Fruit fly (Drosophila melanogaster) whole organism, embryonic: ENCODE measurements around the gene Cog2.

Source experiments
- Antp ChIP-seq: fragments of 200-800 bp; sonication (Bioruptor generic); optimal IDR thresholded peaks from 3 replicates; lab custom pipeline; 2016; ENCODE audit warnings: missing biosample characterization, missing genetic modification characterization
- CG10979 ChIP-seq: fragments of 200-800 bp; sonication (Bioruptor generic); optimal IDR thresholded peaks from 2 replicates; lab custom pipeline; 2018; ENCODE audit warnings: missing biosample characterization, mild to moderate bottlenecking, missing genetic modification characterization, moderate library complexity
- CG11398 ChIP-seq: fragments of 200-800 bp; sonication (Bioruptor generic); optimal IDR thresholded peaks from 2 replicates; lab custom pipeline; 2016; ENCODE audit warnings: missing biosample characterization, missing genetic modification characterization
- CG11560 ChIP-seq: fragments of 200-800 bp; sonication (Bioruptor generic); IDR thresholded peaks from 3 replicates; pipeline ENCODE4 v1.3.6; 2022; ENCODE audit warnings: missing biosample characterization, missing genetic modification characterization
- CG13123 ChIP-seq: fragments of 200-800 bp; sonication (Bioruptor generic); optimal IDR thresholded peaks from 2 replicates; lab custom pipeline; 2016; ENCODE audit warnings: missing biosample characterization, missing genetic modification characterization
- CG13287 ChIP-seq: fragments of 200-800 bp; sonication (Bioruptor generic); IDR thresholded peaks from 2 replicates; pipeline ENCODE4 v1.3.6; 2022; ENCODE audit warnings: missing biosample characterization, missing genetic modification characterization; ENCODE audit not compliant: partially characterized antibody
- CG13894 ChIP-seq: fragments of 200-800 bp; sonication (Bioruptor generic); optimal IDR thresholded peaks from 3 replicates; lab custom pipeline; 2018; ENCODE audit warnings: missing biosample characterization, mild to moderate bottlenecking, missing genetic modification characterization, moderate library complexity
- CG14860 ChIP-seq: fragments of 200-800 bp; sonication (Bioruptor generic); IDR thresholded peaks from 3 replicates; pipeline ENCODE4 v1.3.6; 2022; ENCODE audit warnings: missing biosample characterization, missing genetic modification characterization; ENCODE audit not compliant: partially characterized antibody
- CG16815 ChIP-seq: fragments of 200-800 bp; sonication (Bioruptor generic); optimal IDR thresholded peaks from 3 replicates; lab custom pipeline; 2017; ENCODE audit warnings: missing biosample characterization, mild to moderate bottlenecking, missing genetic modification characterization
- CG16863 ChIP-seq: fragments of 200-800 bp; sonication (Bioruptor generic); optimal IDR thresholded peaks from 3 replicates; lab custom pipeline; 2016; ENCODE audit warnings: missing biosample characterization, missing genetic modification characterization
- CG17361 ChIP-seq: fragments of 200-800 bp; sonication (Bioruptor generic); IDR thresholded peaks from 3 replicates; pipeline ENCODE4 v1.3.6; 2022; ENCODE audit warnings: missing biosample characterization, missing genetic modification characterization
- CG18476 ChIP-seq: fragments of 200-800 bp; sonication (Bioruptor generic); optimal IDR thresholded peaks from 2 replicates; lab custom pipeline; 2016; ENCODE audit warnings: missing biosample characterization, mild to moderate bottlenecking, missing genetic modification characterization
- CG2116 ChIP-seq: fragments of 200-800 bp; sonication (Bioruptor generic); optimal IDR thresholded peaks from 3 replicates; lab custom pipeline; 2018; ENCODE audit warnings: missing biosample characterization, mild to moderate bottlenecking, missing genetic modification characterization
- CG2120 ChIP-seq: fragments of 200-800 bp; sonication (Bioruptor generic); optimal IDR thresholded peaks from 3 replicates; lab custom pipeline; 2016; ENCODE audit warnings: missing biosample characterization, missing genetic modification characterization
- CG31388 ChIP-seq: fragments of 200-800 bp; sonication (Bioruptor generic); optimal IDR thresholded peaks from 2 replicates; lab custom pipeline; 2016; ENCODE audit warnings: missing biosample characterization, missing genetic modification characterization
- CG32767 ChIP-seq: fragments of 200-800 bp; sonication (Bioruptor generic); IDR thresholded peaks from 2 replicates; pipeline ENCODE4 v1.3.6; 2022; ENCODE audit warnings: missing biosample characterization, missing genetic modification characterization
- CG3407 ChIP-seq: fragments of 200-800 bp; sonication (Bioruptor generic); optimal IDR thresholded peaks from 2 replicates; lab custom pipeline; 2018; ENCODE audit warnings: missing biosample characterization, mild to moderate bottlenecking, missing genetic modification characterization
- CG5953 ChIP-seq: fragments of 200-800 bp; sonication (Bioruptor generic); IDR thresholded peaks from 2 replicates; pipeline ENCODE4 v1.3.6; 2022; ENCODE audit warnings: missing biosample characterization, missing genetic modification characterization
- CG7556 ChIP-seq: fragments of 200-800 bp; sonication (Bioruptor generic); optimal IDR thresholded peaks from 2 replicates; lab custom pipeline; 2017; ENCODE audit warnings: missing biosample characterization, mild to moderate bottlenecking, missing genetic modification characterization
- CG8290 ChIP-seq, 3 experiments: fragments of 200-800 bp; sonication (Bioruptor generic); optimal IDR thresholded peaks; 2 replicates each; lab custom pipeline; 2016 to 2019; ENCODE audit warnings: missing biosample characterization in 3 of 3, missing genetic modification characterization in 3 of 3, mild to moderate bottlenecking in 2 of 3, moderate library complexity in 1 of 3
- GATAe ChIP-seq: fragments of 200-800 bp; sonication (Bioruptor generic); conservative IDR thresholded peaks from 2 replicates; pipeline ENCODE4 v1.3.6; 2022; ENCODE audit warnings: missing biosample characterization, missing genetic modification characterization
- HHEX ChIP-seq: fragments of 200-800 bp; sonication (Bioruptor generic); optimal IDR thresholded peaks from 3 replicates; lab custom pipeline; 2017; ENCODE audit warnings: missing biosample characterization, mild to moderate bottlenecking, missing genetic modification characterization, missing genetic modification reagents
- MBD-R2 ChIP-seq: fragments of 200-800 bp; sonication (Bioruptor generic); IDR thresholded peaks from 2 replicates; pipeline ENCODE4 v1.3.6; 2022; ENCODE audit warnings: missing biosample characterization, missing genetic modification characterization
- NFAT ChIP-seq: fragments of 200-800 bp; sonication (Bioruptor generic); IDR thresholded peaks from 2 replicates; pipeline ENCODE4 v1.3.6; 2022; ENCODE audit warnings: missing biosample characterization, missing genetic modification characterization
- Nf-YB ChIP-seq: fragments of 200-800 bp; sonication (Bioruptor generic); optimal IDR thresholded peaks from 3 replicates; lab custom pipeline; 2019; ENCODE audit warnings: missing biosample characterization, mild to moderate bottlenecking, missing genetic modification characterization, moderate library complexity
- Ravus ChIP-seq: fragments of 200-800 bp; sonication (Bioruptor generic); IDR thresholded peaks from 2 replicates; pipeline ENCODE4 v1.3.6; 2022; ENCODE audit warnings: missing biosample characterization, missing genetic modification characterization
- Scr ChIP-seq: fragments of 200-800 bp; sonication (Bioruptor generic); IDR thresholded peaks from 2 replicates; pipeline ENCODE4 v1.3.6; 2022; ENCODE audit warnings: missing biosample characterization, missing genetic modification characterization; ENCODE audit not compliant: partially characterized antibody
- Sox100B ChIP-seq: fragments of 200-800 bp; sonication (Bioruptor generic); optimal IDR thresholded peaks from 3 replicates; lab custom pipeline; 2018; ENCODE audit warnings: missing biosample characterization, mild to moderate bottlenecking, missing genetic modification characterization
- Spps ChIP-seq: fragments of 200-800 bp; sonication (Bioruptor generic); optimal IDR thresholded peaks from 2 replicates; lab custom pipeline; 2018; ENCODE audit warnings: missing biosample characterization, mild to moderate bottlenecking, missing genetic modification characterization
- Usf ChIP-seq: fragments of 200-800 bp; sonication (Bioruptor generic); optimal IDR thresholded peaks from 2 replicates; lab custom pipeline; 2017; ENCODE audit warnings: missing genotype, missing biosample characterization, missing genetic modification characterization
- Xbp1 ChIP-seq: fragments of 200-800 bp; sonication (Bioruptor generic); optimal IDR thresholded peaks from 3 replicates; lab custom pipeline; 2016; ENCODE audit warnings: missing biosample characterization, mild to moderate bottlenecking, missing genetic modification characterization
- ase ChIP-seq: fragments of 200-800 bp; sonication (Bioruptor generic); IDR thresholded peaks from 3 replicates; pipeline ENCODE4 v1.3.6; 2022; ENCODE audit warnings: missing biosample characterization, missing genetic modification characterization
- ato ChIP-seq: fragments of 200-800 bp; sonication (Bioruptor generic); IDR thresholded peaks from 2 replicates; pipeline ENCODE4 v1.3.6; 2022; ENCODE audit warnings: missing biosample characterization, missing genetic modification characterization; ENCODE audit not compliant: partially characterized antibody
- az2 ChIP-seq: fragments of 200-800 bp; sonication (Bioruptor generic); optimal IDR thresholded peaks from 3 replicates; lab custom pipeline; 2016; ENCODE audit warnings: missing biosample characterization, missing genetic modification characterization
- bbx ChIP-seq: fragments of 200-800 bp; sonication (Bioruptor generic); IDR thresholded peaks from 2 replicates; pipeline ENCODE4 v1.3.6; 2022; ENCODE audit warnings: missing biosample characterization, missing genetic modification characterization; ENCODE audit not compliant: partially characterized antibody
- crp ChIP-seq, 2 experiments: fragments of 200-800 bp; sonication (Bioruptor generic); optimal IDR thresholded peaks; 2 replicates in 1 of 2; 3 replicates in 1 of 2; lab custom pipeline; 2017; ENCODE audit warnings: missing biosample characterization in 2 of 2, missing genetic modification characterization in 2 of 2, mild to moderate bottlenecking in 1 of 2, moderate library complexity in 1 of 2
- dan ChIP-seq: fragments of 200-800 bp; sonication (Bioruptor generic); IDR thresholded peaks from 2 replicates; pipeline ENCODE4 v1.3.6; 2022; ENCODE audit warnings: missing biosample characterization, missing genetic modification characterization
- hb ChIP-seq: fragments of 200-800 bp; sonication (Bioruptor generic); IDR thresholded peaks from 3 replicates; pipeline ENCODE4 v1.3.6; 2022; ENCODE audit warnings: missing biosample characterization, missing genetic modification characterization; ENCODE audit not compliant: partially characterized antibody
- knrl ChIP-seq: fragments of 200-800 bp; sonication (Bioruptor generic); IDR thresholded peaks from 3 replicates; pipeline ENCODE4 v1.3.6; 2022; ENCODE audit warnings: missing biosample characterization, missing genetic modification characterization; ENCODE audit not compliant: partially characterized antibody
- pb ChIP-seq: fragments of 200-800 bp; sonication (Bioruptor generic); optimal IDR thresholded peaks from 3 replicates; lab custom pipeline; 2016; ENCODE audit warnings: missing biosample characterization, missing genetic modification characterization
- pzg ChIP-seq: fragments of 200-800 bp; sonication (Bioruptor generic); optimal IDR thresholded peaks from 3 replicates; lab custom pipeline; 2018; ENCODE audit warnings: missing biosample characterization, mild to moderate bottlenecking, missing genetic modification characterization, moderate library complexity
- rib ChIP-seq: fragments of 200-800 bp; sonication (Bioruptor generic); IDR thresholded peaks from 2 replicates; pipeline ENCODE4 v1.3.6; 2022; ENCODE audit warnings: missing biosample characterization, missing genetic modification characterization
- sens ChIP-seq: fragments of 200-800 bp; sonication (Bioruptor generic); peaks from one replicate; lab custom pipeline; 2016; ENCODE audit warnings: missing biosample characterization, missing genetic modification characterization
- sim ChIP-seq: fragments of 200-800 bp; sonication (Bioruptor generic); IDR thresholded peaks from 2 replicates; pipeline ENCODE4 v1.3.6; 2022; ENCODE audit warnings: missing biosample characterization, missing genetic modification characterization
- sima ChIP-seq: fragments of 200-800 bp; sonication (Bioruptor generic); optimal IDR thresholded peaks from 2 replicates; lab custom pipeline; 2016; ENCODE audit warnings: missing biosample characterization, missing genetic modification characterization
- sob ChIP-seq: fragments of 200-800 bp; sonication (Bioruptor generic); IDR thresholded peaks from 2 replicates; pipeline ENCODE4 v1.3.6; 2022; ENCODE audit warnings: missing biosample characterization, missing genetic modification characterization
- zen2 ChIP-seq: fragments of 200-800 bp; sonication (Bioruptor generic); IDR thresholded peaks from 3 replicates; pipeline ENCODE4 v1.3.6; 2022; ENCODE audit warnings: missing biosample characterization, missing genetic modification characterization; ENCODE audit not compliant: partially characterized antibody
- zfh1 ChIP-seq: fragments of 200-800 bp; sonication (Bioruptor generic); IDR thresholded peaks from 3 replicates; pipeline ENCODE4 v1.3.6; 2022; ENCODE audit warnings: missing biosample characterization, missing genetic modification characterization

Cog2 gene

DNA sequence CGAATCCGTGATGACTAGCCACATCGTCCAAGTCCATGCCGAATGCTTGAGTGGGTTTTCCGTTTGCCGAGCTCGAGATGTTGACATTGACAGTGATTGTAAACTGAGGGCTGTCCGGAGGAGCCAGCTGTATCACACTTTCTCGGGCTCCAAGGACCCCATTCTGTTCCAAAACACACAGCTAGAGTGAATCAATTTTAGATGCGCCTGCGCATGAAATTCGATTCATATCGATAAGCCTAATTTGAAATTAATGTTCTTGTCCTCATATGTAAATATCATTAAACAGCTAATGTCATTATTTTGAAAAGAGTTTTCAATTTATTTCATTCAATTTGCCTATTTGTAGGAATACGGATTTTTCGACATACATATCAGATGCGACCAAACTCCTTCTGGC is 8.3 kb upstream of the Cog2 start, which contains the start of gene CG14868 (continued):
- no peak for TF ChIP-seq CG16863 (GFP tag; lab: Kevin White, UChicago)
- TF ChIP-seq MBD-R2: 0 out of 2 replicates have a peak, but pooled peaks have one; percentile 11

DNA sequence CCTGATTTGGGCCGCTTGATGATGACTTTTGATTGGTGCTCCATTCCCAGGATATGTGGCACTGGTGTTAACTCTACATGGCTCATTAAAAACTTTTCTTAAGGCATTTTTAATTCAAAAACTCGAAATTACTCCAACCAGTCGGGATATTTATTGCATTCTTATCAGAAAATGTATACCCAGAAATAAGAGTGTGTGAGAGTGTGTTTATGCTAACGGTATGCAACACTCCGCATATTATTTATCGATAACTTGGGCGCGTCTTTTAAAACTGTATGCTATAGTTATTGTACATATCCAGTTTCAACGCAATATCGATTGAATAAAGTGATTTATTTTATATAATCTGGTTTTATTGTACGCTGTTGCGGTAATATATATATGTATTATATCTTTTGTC is 6.0 kb upstream of the Cog2 start, which contains the start of gene CG34404:
Gene CG34404 (minus strand): TSS at position 189 of the 400 bp plus-strand sequence.
- no peak for TF ChIP-seq CG13123 (GFP tag; lab: Kevin White, UChicago)
- no peak for TF ChIP-seq HHEX
- TF ChIP-seq Xbp1 (GFP tag; lab: Kevin White, UChicago): no peak
- no peak for TF ChIP-seq GATAe
- TF ChIP-seq CG5953: no peak
- no peak for TF ChIP-seq ase (GFP tag; lab: Robert Waterston, UW)
- no peak for TF ChIP-seq Antp (GFP tag; lab: Kevin White, UChicago)
- TF ChIP-seq crp (GFP tag; optimal IDR thresholded peaks at IDR 0.05; lab: Kevin White, UChicago): peak in 1 of 2 experiments; percentile 36
- no peak for TF ChIP-seq CG11398 (GFP tag; lab: Kevin White, UChicago)
- TF ChIP-seq ato (GFP tag; lab: Robert Waterston, UW): peak; percentile 17; the same call in 1 of the 2 replicates
- no peak for TF ChIP-seq pb (GFP tag; lab: Kevin White, UChicago)
- no peak for TF ChIP-seq knrl (GFP tag; lab: Robert Waterston, UW)
- no peak for TF ChIP-seq hb (GFP tag; lab: Robert Waterston, UW)
- peak; percentile 41 for TF ChIP-seq CG2116
- TF ChIP-seq CG16815: no peak
- peak; percentile 54; the same call in 1 of the 2 replicates for TF ChIP-seq Scr
- TF ChIP-seq dan (GFP tag; lab: Robert Waterston, UW): no peak
- peak; percentile 39 for TF ChIP-seq bbx (GFP tag; lab: Robert Waterston, UW)
- no peak for TF ChIP-seq CG13894 (tag; lab: Kevin White, UChicago)
- TF ChIP-seq CG32767 (GFP tag; lab: Robert Waterston, UW): peak; percentile 75
- no peak for TF ChIP-seq Ravus (GFP tag; lab: Robert Waterston, UW)
- TF ChIP-seq sima (GFP tag; lab: Kevin White, UChicago): no peak
- no peak for TF ChIP-seq az2 (GFP tag; lab: Kevin White, UChicago)
- peak; percentile 15 for TF ChIP-seq CG2120 (GFP tag; lab: Kevin White, UChicago)
- TF ChIP-seq Spps: no peak
- TF ChIP-seq rib: no peak
- TF ChIP-seq CG10979 (tag; lab: Kevin White, UChicago): no peak
- TF ChIP-seq CG3407 (GFP tag; lab: Kevin White, UChicago): no peak
- peak; percentile 62 for TF ChIP-seq sens (GFP tag; lab: Kevin White, UChicago)
- no peak for TF ChIP-seq CG18476 (GFP tag; lab: Kevin White, UChicago)
- no peak for TF ChIP-seq CG7556 (GFP tag; lab: Kevin White, UChicago)
- no peak for TF ChIP-seq Sox100B (GFP tag; lab: Kevin White, UChicago)
- peak; percentile 46 for TF ChIP-seq pzg (GFP tag; lab: Kevin White, UChicago)
- TF ChIP-seq zen2 (GFP tag; lab: Robert Waterston, UW): peak; percentile 32; the same call in 2 of the 3 replicates
- TF ChIP-seq CG17361: no peak
- no peak for TF ChIP-seq CG31388
- TF ChIP-seq zfh1: no peak
- no peak for TF ChIP-seq Usf (GFP tag; lab: Kevin White, UChicago)
- TF ChIP-seq NFAT: no peak
- TF ChIP-seq sob (GFP tag; lab: Robert Waterston, UW): peak; percentile 22; the same call in 1 of the 2 replicates
- TF ChIP-seq CG11560 (tag; lab: Robert Waterston, UW): no peak
- TF ChIP-seq CG13287 (GFP tag; lab: Robert Waterston, UW): peak; percentile 62
- TF ChIP-seq Nf-YB (GFP tag; lab: Kevin White, UChicago): no peak
- no peak for TF ChIP-seq sim (GFP tag; lab: Robert Waterston, UW)
- TF ChIP-seq CG8290 (GFP tag; optimal IDR thresholded peaks at IDR 0.05; lab: Kevin White, UChicago): no peak
- TF ChIP-seq CG8290 (tag; optimal IDR thresholded peaks at IDR 0.05; lab: Kevin White, UChicago): peak in 1 of 2 experiments; percentile 28
- TF ChIP-seq CG14860 (GFP tag; lab: Robert Waterston, UW): no peak
